Fruit fly (Drosophila melanogaster): ENCODE data around the gene Syx7.

Syx7 gene

DNA sequence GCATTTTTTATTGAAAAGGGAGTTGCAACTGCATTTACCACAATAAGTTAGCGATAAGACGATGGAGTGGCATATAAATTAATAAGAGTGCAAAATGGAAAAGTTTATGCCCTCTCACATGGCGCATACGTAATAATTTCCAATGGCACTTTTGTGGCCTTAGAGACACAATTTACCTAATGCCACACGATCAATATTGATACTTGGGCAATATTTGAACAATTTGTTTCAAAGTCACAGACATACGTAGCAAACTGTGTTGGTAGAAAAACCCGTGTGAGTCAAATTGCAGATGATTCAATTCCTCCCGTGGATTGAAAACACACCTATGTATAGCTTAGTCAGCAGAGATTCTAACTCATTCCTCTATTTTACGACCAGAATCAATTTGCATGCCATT, 33.5 kb upstream of the Syx7 start (continued):
- TF ChIP-seq Sox100B (GFP tag; optimal IDR thresholded peaks at IDR 0.05) (peak; percentile 56), CG12219 (GFP tag; optimal IDR thresholded peaks at IDR 0.05) (peak; percentile 6), CG6813 (GFP tag; optimal IDR thresholded peaks at IDR 0.05) (peak; percentile 39), CG9817 (tag; optimal IDR thresholded peaks at IDR 0.05) (peak; percentile 25), CG15269 (tag; optimal IDR thresholded peaks at IDR 0.05) (peak; percentile 31), Jarid2 (GFP tag; optimal IDR thresholded peaks at IDR 0.05) (peak; percentile 29), ap (GFP tag; IDR thresholded peaks at IDR 0.05) (no peak), CG11695 (GFP tag; IDR thresholded peaks at IDR 0.05) (peak; percentile 21; the same call in 1 of the 3 replicates), tup (GFP tag; optimal IDR thresholded peaks at IDR 0.05) (no peak), Meics (GFP tag; optimal IDR thresholded peaks at IDR 0.05) (peak; percentile 8), ATbp (GFP tag; optimal IDR thresholded peaks at IDR 0.05) (peak; percentile 75), CG12071 (GFP tag; optimal IDR thresholded peaks at IDR 0.05) (peak; percentile 69), chn (GFP tag; optimal IDR thresholded peaks at IDR 0.05) (no peak), CG12744 (GFP tag; optimal IDR thresholded peaks at IDR 0.05) (no peak), Camta (GFP tag; optimal IDR thresholded peaks at IDR 0.05) (peak; percentile 27), CG12659 (GFP tag; optimal IDR thresholded peaks at IDR 0.05) (peak; percentile 16), trem (tag; optimal IDR thresholded peaks at IDR 0.05) (no peak), CG33557 (GFP tag; optimal IDR thresholded peaks at IDR 0.05) (no peak), jing (GFP tag; optimal IDR thresholded peaks at IDR 0.05) (no peak), insv (GFP tag; optimal IDR thresholded peaks at IDR 0.05) (no peak), BtbVII (GFP tag; optimal IDR thresholded peaks at IDR 0.05) (peak; percentile 43), mirr (GFP tag; optimal IDR thresholded peaks at IDR 0.05) (peak; percentile 37), CG10654 (GFP tag; optimal IDR thresholded peaks at IDR 0.05) (no peak), shn (GFP tag; optimal IDR thresholded peaks at IDR 0.05) (no peak), CG30403 (GFP tag; optimal IDR thresholded peaks at IDR 0.05) (no peak), Fer1 (GFP tag; optimal IDR thresholded peaks at IDR 0.05) (peak; percentile 55), dmrt99B (tag; optimal IDR thresholded peaks at IDR 0.05) (peak; percentile 6), CG7963 (GFP tag; IDR thresholded peaks at IDR 0.05; ENCODE audit: partially characterized antibody) (no peak), zen (tag; optimal IDR thresholded peaks at IDR 0.05) (no peak), CG7987 (GFP tag; optimal IDR thresholded peaks at IDR 0.05) (peak; percentile 60), CG1024 (GFP tag; IDR thresholded peaks at IDR 0.05) (0 out of 2 replicates have a peak, but pooled peaks have one; percentile 16), CG8281 (tag; optimal IDR thresholded peaks at IDR 0.05) (peak; percentile 9), CG11723 (GFP tag; optimal IDR thresholded peaks at IDR 0.05) (no peak), NC2β (GFP tag; optimal IDR thresholded peaks at IDR 0.05) (no peak), hb (GFP tag; IDR thresholded peaks at IDR 0.05; ENCODE audit: partially characterized antibody) (no peak), eve (GFP tag; optimal IDR thresholded peaks at IDR 0.05) (peak in 1 of 2 experiments; percentile 9), Hr51 (GFP tag; optimal IDR thresholded peaks at IDR 0.05) (no peak), CG1603 (tag; optimal IDR thresholded peaks at IDR 0.05) (peak; percentile 27), Hsf (GFP tag; optimal IDR thresholded peaks at IDR 0.05) (no peak), CG12391 (tag; optimal IDR thresholded peaks at IDR 0.05) (no peak), CG32772 (GFP tag; IDR thresholded peaks at IDR 0.05) (no peak), CG2678 (tag; optimal IDR thresholded peaks at IDR 0.05) (peak; percentile 59), Scr (GFP tag; IDR thresholded peaks at IDR 0.05; ENCODE audit: partially characterized antibody) (no peak), CG14965 (GFP tag; optimal IDR thresholded peaks at IDR 0.05; ENCODE audit: borderline replicate concordance) (no peak), CG13775 (GFP tag; optimal IDR thresholded peaks at IDR 0.05) (no peak), Atf6 (GFP tag; IDR thresholded peaks at IDR 0.05) (no peak), CG14441 (GFP tag; IDR thresholded peaks at IDR 0.05) (no peak), klu (GFP tag; IDR thresholded peaks at IDR 0.05) (no peak), Pdp1 (GFP tag; optimal IDR thresholded peaks at IDR 0.05) (no peak), wor (GFP tag; IDR thresholded peaks at IDR 0.05) (no peak)
